Fruit fly (Drosophila melanogaster): Measurements from ENCODE around the gene mys.

DNA sequence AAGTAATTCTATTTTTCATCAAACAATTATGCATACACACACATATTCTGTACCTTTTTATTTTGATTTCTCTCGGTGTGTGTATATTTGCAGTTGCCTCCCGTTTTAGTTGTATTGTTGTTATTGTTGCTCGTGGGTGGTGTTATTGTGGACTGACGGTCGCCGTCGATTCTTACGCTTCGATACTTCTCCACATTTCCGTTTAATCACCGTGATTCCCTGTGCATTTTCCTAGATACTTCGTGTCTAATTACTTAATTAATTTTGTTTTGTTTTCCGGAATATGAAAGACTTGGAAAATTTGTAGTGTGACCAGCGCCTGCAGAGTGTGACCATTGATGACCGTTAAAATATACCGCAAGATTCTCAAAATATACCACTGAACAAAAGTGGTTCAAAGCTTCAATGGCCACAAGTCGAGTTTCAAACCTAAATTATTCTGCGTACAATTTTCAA, 32.3 kb downstream of the mys start, which contains the start of gene UbcE2H:
- TF ChIP-seq psq (GFP tag; optimal IDR thresholded peaks at IDR 0.05) (no peak), Hnf4 (GFP tag; optimal IDR thresholded peaks at IDR 0.05) (no peak), HLH106 (tag; optimal IDR thresholded peaks at IDR 0.05) (no peak), Rel (GFP tag; optimal IDR thresholded peaks at IDR 0.05) (no peak), Rel (tag; optimal IDR thresholded peaks at IDR 0.05) (peak; percentile 3), h (GFP tag; optimal IDR thresholded peaks at IDR 0.05) (no peak), CG9705 (GFP tag; optimal IDR thresholded peaks at IDR 0.05) (no peak), OdsH (GFP tag; optimal IDR thresholded peaks at IDR 0.05) (no peak), brk (GFP tag; optimal IDR thresholded peaks at IDR 0.05) (no peak), pan (optimal IDR thresholded peaks at IDR 0.05) (no peak), sage (GFP tag; optimal IDR thresholded peaks at IDR 0.05) (no peak)
